Fruit fly (Drosophila melanogaster) whole organism, larva: ENCODE data around the gene Spn100A.

Source experiments
- noc ChIP-seq: fragments of 200-800 bp; sonication (Bioruptor generic); optimal IDR thresholded peaks from 3 replicates; lab custom pipeline; 2019; ENCODE audit warnings: missing biosample characterization, mild to moderate bottlenecking, missing genetic modification characterization, moderate library complexity

Spn100A gene

dm6 chr3R:30690251-30690650 is at the start of gene Spn100A:
Spn100A (plus strand) TSS chr3R:30690642.
- TF ChIP-seq noc (tag; lab: Kevin White, UChicago), result no peak

dm6 chr3R:30643240-30643639 is 47.2 kb upstream of the Spn100A start:
- no peak for TF ChIP-seq noc (tag; lab: Kevin White, UChicago)

dm6 chr3R:30645780-30646179 is 44.7 kb upstream of the Spn100A start, which contains the start of gene CG31013:
CG31013 (minus strand) TSS chr3R:30645880.
- TF ChIP-seq noc (tag; lab: Kevin White, UChicago), result no peak

- no peak for TF ChIP-seq noc (tag; lab: Kevin White, UChicago)
These were observed 42.0 kb upstream of the Spn100A start, which contains the start of gene PH4alphaPV for dm6 chr3R:30648451-30648850. PH4alphaPV (minus strand) TSS chr3R:30648551.

- TF ChIP-seq noc (tag; lab: Kevin White, UChicago), result no peak
These were observed 41.6 kb upstream of the Spn100A start, which contains the start of gene CG34432 for dm6 chr3R:30648851-30649250. CG34432 (plus strand) TSS chr3R:30649151.

- no peak for TF ChIP-seq noc (tag; lab: Kevin White, UChicago)
These were observed 40.8 kb upstream of the Spn100A start, which contains the start of gene CG34433 for dm6 chr3R:30649661-30650060. CG34433 (plus strand) TSS chr3R:30649961.

- no peak for TF ChIP-seq noc (tag; lab: Kevin White, UChicago)
These were observed 789 bp upstream of the Spn100A start for dm6 chr3R:30689653-30690052.

dm6 chr3R:30695398-30695797 is 5.0 kb downstream of the Spn100A start, which contains the start of gene CG12069:
CG12069 (minus strand) TSS chr3R:30695498.
- no peak for TF ChIP-seq noc (tag; lab: Kevin White, UChicago)

dm6 chr3R:30697038-30697437 is 6.6 kb downstream of the Spn100A start, which contains the start of gene Pka-C2:
Pka-C2 (minus strand) TSS chr3R:30697138.
- TF ChIP-seq noc (tag; lab: Kevin White, UChicago), result no peak

dm6 chr3R:30699165-30699564 is 8.7 kb downstream of the Spn100A start:
- no peak for TF ChIP-seq noc (tag; lab: Kevin White, UChicago)

- TF ChIP-seq noc (tag; lab: Kevin White, UChicago), result no peak
These were observed 15.6 kb downstream of the Spn100A start, which contains the start of gene CG31010 for dm6 chr3R:30706021-30706420. CG31010 (minus strand) TSS chr3R:30706121.

dm6 chr3R:30709270-30709669 is 18.8 kb downstream of the Spn100A start:
- no peak for TF ChIP-seq noc (tag; lab: Kevin White, UChicago)

- TF ChIP-seq noc (tag; lab: Kevin White, UChicago), result no peak
These were observed 20.0 kb downstream of the Spn100A start for dm6 chr3R:30710442-30710841.

- no peak for TF ChIP-seq noc (tag; lab: Kevin White, UChicago)
These were observed 24.0 kb downstream of the Spn100A start for dm6 chr3R:30714395-30714794.

- no peak for TF ChIP-seq noc (tag; lab: Kevin White, UChicago)
These were observed 28.0 kb downstream of the Spn100A start for dm6 chr3R:30718442-30718841.

dm6 chr3R:30721215-30721862 is 30.9 kb downstream of the Spn100A start:
- TF ChIP-seq noc (tag; lab: Kevin White, UChicago), result no peak

dm6 chr3R:30722374-30722773 is 31.9 kb downstream of the Spn100A start:
- no peak for TF ChIP-seq noc (tag; lab: Kevin White, UChicago)
